Worm (Caenorhabditis elegans) whole organism, young adult: ENCODE data around the gene F13B6.2.

Experiments
- B0019.2 ChIP-seq: fragments of 200-800 bp; sonication (Bioruptor generic); conservative IDR thresholded peaks from 2 replicates; pipeline ENCODE4 v1.3.6; 2022; ENCODE audit warnings: missing genetic modification reagents, missing genetic modification characterization, missing compliant biosample characterization
- B0035.1 ChIP-seq: sonication (generic microtip); optimal IDR thresholded peaks from 2 replicates; lab custom pipeline; 2016; ENCODE audit warnings: missing genetic modification characterization, mild to moderate bottlenecking, missing compliant biosample characterization, missing genotype, missing genetic modification reagents
- C17E4.6 ChIP-seq: fragments of 200-800 bp; sonication (Bioruptor generic); IDR thresholded peaks from 2 replicates; pipeline ENCODE4 v1.3.6; 2022; ENCODE audit warnings: missing genetic modification reagents, missing genetic modification characterization, missing compliant biosample characterization
- F39B2.1 ChIP-seq: fragments of 200-800 bp; sonication (Bioruptor generic); IDR thresholded peaks from 2 replicates; pipeline ENCODE4 v1.3.6; 2022; ENCODE audit warnings: missing genetic modification reagents, missing genetic modification characterization, missing compliant biosample characterization
- F57A8.1 ChIP-seq: fragments of 200-800 bp; sonication (Bioruptor generic); optimal IDR thresholded peaks from 2 replicates; lab custom pipeline; 2018; ENCODE audit warnings: mild to moderate bottlenecking, missing genetic modification characterization, moderate library complexity, missing compliant biosample characterization
- F57C9.4 ChIP-seq: sonication (generic microtip); optimal IDR thresholded peaks from 2 replicates; lab custom pipeline; 2017; ENCODE audit warnings: mild to moderate bottlenecking, missing genetic modification characterization, missing compliant biosample characterization
- K11D2.4 ChIP-seq: fragments of 200-800 bp; sonication (Bioruptor generic); IDR thresholded peaks from 2 replicates; pipeline ENCODE4 v1.3.6; 2022; ENCODE audit warnings: missing genetic modification reagents, missing genetic modification characterization, missing compliant biosample characterization
- ZK185.1 ChIP-seq: sonication (generic microtip); optimal IDR thresholded peaks from 2 replicates; lab custom pipeline; 2016; ENCODE audit warnings: mild to moderate bottlenecking, missing genetic modification characterization, missing compliant biosample characterization; ENCODE audit not compliant: poor library complexity, severe bottlenecking
- aptf-2 ChIP-seq: fragments of 200-800 bp; sonication (Bioruptor generic); conservative IDR thresholded peaks from 2 replicates; pipeline ENCODE4 v1.3.6; 2022; ENCODE audit warnings: missing genetic modification reagents, missing genetic modification characterization, missing compliant biosample characterization
- aptf-3 ChIP-seq: fragments of 200-800 bp; sonication (Bioruptor generic); IDR thresholded peaks from 2 replicates; pipeline ENCODE4 v1.3.6; 2022; ENCODE audit warnings: missing genetic modification characterization, missing compliant biosample characterization
- athp-1 ChIP-seq: sonication (generic microtip); optimal IDR thresholded peaks from 2 replicates; lab custom pipeline; 2017; ENCODE audit warnings: mild to moderate bottlenecking, missing genetic modification characterization, missing compliant biosample characterization
- attf-3 ChIP-seq: fragments of 200-800 bp; sonication (Bioruptor generic); conservative IDR thresholded peaks from 2 replicates; pipeline ENCODE4 v1.3.6; 2022; ENCODE audit warnings: missing genetic modification reagents, missing genetic modification characterization, missing compliant biosample characterization
- bed-2 ChIP-seq: fragments of 200-800 bp; sonication (Bioruptor generic); IDR thresholded peaks from 2 replicates; pipeline ENCODE4 v1.3.6; 2022; ENCODE audit warnings: missing genetic modification reagents, missing genetic modification characterization, missing compliant biosample characterization
- ccch-3 ChIP-seq: fragments of 200-800 bp; sonication (Bioruptor generic); optimal IDR thresholded peaks from 2 replicates; lab custom pipeline; 2018; ENCODE audit warnings: mild to moderate bottlenecking, missing genetic modification characterization, missing compliant biosample characterization
- cebp-2 ChIP-seq: fragments of 200-800 bp; sonication (Bioruptor generic); IDR thresholded peaks from 2 replicates; pipeline ENCODE4 v1.3.6; 2022; ENCODE audit warnings: missing genetic modification characterization, missing compliant biosample characterization
- ceh-58 ChIP-seq: fragments of 200-800 bp; sonication (Bioruptor generic); IDR thresholded peaks from 2 replicates; pipeline ENCODE4 v1.3.6; 2022; ENCODE audit warnings: missing genetic modification characterization, missing compliant biosample characterization
- ceh-79 ChIP-seq: sonication (generic microtip); optimal IDR thresholded peaks from 2 replicates; lab custom pipeline; 2017; ENCODE audit warnings: mild to moderate bottlenecking, missing genetic modification characterization, missing compliant biosample characterization
- ceh-91 ChIP-seq: fragments of 200-800 bp; sonication (Bioruptor generic); IDR thresholded peaks from 2 replicates; pipeline ENCODE4 v1.3.6; 2022; ENCODE audit warnings: missing genetic modification reagents, missing genetic modification characterization, missing compliant biosample characterization
- die-1 ChIP-seq: sonication (generic microtip); optimal IDR thresholded peaks from 2 replicates; lab custom pipeline; 2016; ENCODE audit warnings: missing genotype, mild to moderate bottlenecking, missing genetic modification characterization, missing compliant biosample characterization
- efl-1 ChIP-seq: fragments of 150-350 bp; optimal IDR thresholded peaks from 2 replicates; lab custom pipeline; 2014; ENCODE audit warnings: missing biosample characterization, missing genetic modification reagents, missing genetic modification characterization
- egl-18 ChIP-seq: fragments of 200-800 bp; sonication (Bioruptor generic); IDR thresholded peaks from 2 replicates; pipeline ENCODE4 v1.3.6; 2022; ENCODE audit warnings: missing genetic modification reagents, missing genetic modification characterization, missing compliant biosample characterization
- ets-4 ChIP-seq: fragments of 200-800 bp; sonication (Bioruptor generic); optimal IDR thresholded peaks from 2 replicates; lab custom pipeline; 2018; ENCODE audit warnings: mild to moderate bottlenecking, missing genetic modification characterization, missing compliant biosample characterization
- hmg-20 ChIP-seq: fragments of 200-800 bp; sonication (Bioruptor generic); IDR thresholded peaks from 2 replicates; pipeline ENCODE4 v1.3.6; 2022; ENCODE audit warnings: missing genetic modification reagents, missing genetic modification characterization, missing compliant biosample characterization
- hrde-1 ChIP-seq: sonication (generic microtip); optimal IDR thresholded peaks from 2 replicates; lab custom pipeline; 2016; ENCODE audit warnings: missing genetic modification characterization, mild to moderate bottlenecking, missing compliant biosample characterization, moderate library complexity, missing genotype, missing genetic modification reagents, borderline replicate concordance
- hsf-1 ChIP-seq: fragments of 200-800 bp; sonication (Bioruptor generic); IDR thresholded peaks from 2 replicates; pipeline ENCODE4 v1.3.6; 2022; ENCODE audit warnings: missing genetic modification reagents, missing genetic modification characterization, missing compliant biosample characterization
- lag-1 ChIP-seq: fragments of 200-800 bp; sonication (Bioruptor generic); IDR thresholded peaks from 2 replicates; pipeline ENCODE4 v1.3.6; 2022; ENCODE audit warnings: missing genetic modification reagents, missing genetic modification characterization, missing compliant biosample characterization
- let-607 ChIP-seq, 2 experiments: fragments of 200-800 bp in 1 of 2; sonication (Bioruptor generic) in 1 of 2; sonication (generic microtip) in 1 of 2; optimal IDR thresholded peaks; 2 replicates each; lab custom pipeline; 2016 to 2018; ENCODE audit warnings: mild to moderate bottlenecking in 2 of 2, missing compliant biosample characterization in 2 of 2, missing genetic modification characterization in 2 of 2, moderate library complexity in 2 of 2, missing genotype in 1 of 2
- lsy-27 ChIP-seq: sonication (generic microtip); optimal IDR thresholded peaks from 2 replicates; lab custom pipeline; 2017; ENCODE audit warnings: missing genetic modification characterization, mild to moderate bottlenecking, missing compliant biosample characterization, antibody characterized with exemption, missing genotype, borderline replicate concordance; ENCODE audit not compliant: insufficient read depth
- madf-8 ChIP-seq: fragments of 200-800 bp; sonication (Bioruptor generic); conservative IDR thresholded peaks from 2 replicates; pipeline ENCODE4 v1.3.6; 2022; ENCODE audit warnings: missing genetic modification reagents, missing genetic modification characterization, missing compliant biosample characterization
- mxl-1 ChIP-seq: sonication (generic microtip); optimal IDR thresholded peaks from 2 replicates; lab custom pipeline; 2016; ENCODE audit warnings: missing genetic modification characterization, missing compliant biosample characterization
- nfya-1 ChIP-seq: sonication (generic microtip); optimal IDR thresholded peaks from 2 replicates; lab custom pipeline; 2017; ENCODE audit warnings: antibody characterized with exemption, missing compliant biosample characterization, missing genetic modification characterization, borderline replicate concordance; ENCODE audit not compliant: insufficient read depth
- nfya-2 ChIP-seq: fragments of 200-800 bp; sonication (Bioruptor generic); IDR thresholded peaks from 2 replicates; pipeline ENCODE4 v1.3.6; 2022; ENCODE audit warnings: missing genetic modification reagents, missing genetic modification characterization, missing compliant biosample characterization
- pbrm-1 ChIP-seq: fragments of 200-800 bp; sonication (Bioruptor generic); IDR thresholded peaks from 2 replicates; pipeline ENCODE4 v1.3.6; 2022; ENCODE audit warnings: missing genetic modification reagents, missing genetic modification characterization, missing compliant biosample characterization
- rcor-1 ChIP-seq: fragments of 200-800 bp; sonication (Bioruptor generic); IDR thresholded peaks from 2 replicates; pipeline ENCODE4 v1.3.6; 2022; ENCODE audit warnings: missing genetic modification reagents, missing genetic modification characterization, missing compliant biosample characterization
- repo-1 ChIP-seq: sonication (generic microtip); optimal IDR thresholded peaks from 2 replicates; lab custom pipeline; 2017; ENCODE audit warnings: mild to moderate bottlenecking, missing genetic modification characterization, missing compliant biosample characterization
- somi-1 ChIP-seq: fragments of 200-800 bp; sonication (Bioruptor generic); optimal IDR thresholded peaks from 2 replicates; lab custom pipeline; 2018; ENCODE audit warnings: mild to moderate bottlenecking, missing genetic modification characterization, missing compliant biosample characterization
- sptf-2 ChIP-seq: fragments of 200-800 bp; sonication (Bioruptor generic); optimal IDR thresholded peaks from 2 replicates; lab custom pipeline; 2018; ENCODE audit warnings: mild to moderate bottlenecking, missing genetic modification characterization, missing compliant biosample characterization
- unc-130 ChIP-seq: sonication (generic microtip); optimal IDR thresholded peaks from 2 replicates; lab custom pipeline; 2016; ENCODE audit warnings: missing genetic modification reagents, missing genetic modification characterization, missing compliant biosample characterization
- unc-62 ChIP-seq: fragments of 150-350 bp; optimal IDR thresholded peaks from 2 replicates; lab custom pipeline; 2014; ENCODE audit warnings: missing biosample characterization, missing genetic modification reagents, missing genetic modification characterization
- ztf-25 ChIP-seq: fragments of 200-800 bp; sonication (Bioruptor generic); IDR thresholded peaks from 2 replicates; pipeline ENCODE4 v1.3.6; 2022; ENCODE audit warnings: missing genetic modification reagents, missing genetic modification characterization, missing compliant biosample characterization

Gene F13B6.2

ce11 chrIV:7487554-7488456 lies 27.7 kb upstream of the F13B6.2 start, which contains the start of the genes his-60 and his-59 (continued):
- no peak for TF ChIP-seq F57C9.4
- no peak for TF ChIP-seq nfya-1
- no peak for TF ChIP-seq B0019.2 (GFP tag; lab: Robert Waterston, UW)
- TF ChIP-seq hrde-1 = peak; percentile 97
- peak; percentile 28; the same call in 1 of the 2 replicates for TF ChIP-seq ztf-25 (GFP tag; lab: Robert Waterston, UW)
- TF ChIP-seq madf-8 (GFP tag; lab: Robert Waterston, UW) = no peak; the same call in 1 of the 2 replicates
- TF ChIP-seq ccch-3 (GFP tag; lab: Kevin White, UChicago) = no peak
- TF ChIP-seq unc-130 (GFP tag; lab: Kevin White, UChicago) = peak; percentile 7
- peak; percentile 99 for TF ChIP-seq F39B2.1 (GFP tag; lab: Robert Waterston, UW)
- TF ChIP-seq nfya-2 = no peak
- no peak for TF ChIP-seq efl-1 (GFP tag; lab: Kevin White, UChicago)
- peak; percentile 41 for TF ChIP-seq F57A8.1 (GFP tag; lab: Kevin White, UChicago)
- 0 out of 2 replicates have a peak, but pooled peaks have one; percentile 58 for TF ChIP-seq cebp-2 (GFP tag; lab: Robert Waterston, UW)
- no peak; the same call in 1 of the 2 replicates for TF ChIP-seq rcor-1 (GFP tag; lab: Robert Waterston, UW)
- TF ChIP-seq somi-1 (GFP tag; lab: Kevin White, UChicago) = no peak
- TF ChIP-seq pbrm-1 (GFP tag; lab: Robert Waterston, UW) = peak; percentile 69; the same call in 1 of the 2 replicates
- no peak for TF ChIP-seq sptf-2 (GFP tag; lab: Kevin White, UChicago)
- no peak for TF ChIP-seq unc-62 (GFP tag; lab: Kevin White, UChicago)
- no peak for TF ChIP-seq aptf-3 (GFP tag; lab: Robert Waterston, UW)
- TF ChIP-seq aptf-2 (GFP tag; lab: Robert Waterston, UW) = 0 out of 2 replicates have a peak, but pooled peaks have one; percentile 12
- no peak for TF ChIP-seq let-607 (tag; optimal IDR thresholded peaks at IDR 0.05; lab: Kevin White, UChicago)
- no peak for TF ChIP-seq B0035.1
- no peak for TF ChIP-seq ZK185.1 (tag; lab: Kevin White, UChicago)
- TF ChIP-seq hsf-1 = peak; percentile 13
- TF ChIP-seq ceh-79 (tag; lab: Kevin White, UChicago) = no peak
- peak; percentile 43 for TF ChIP-seq die-1 (tag; lab: Kevin White, UChicago)
- TF ChIP-seq lag-1 = no peak
- no peak for TF ChIP-seq hmg-20 (GFP tag; lab: Robert Waterston, UW)
- TF ChIP-seq attf-3 (GFP tag; lab: Robert Waterston, UW) = 0 out of 2 replicates have a peak, but pooled peaks have one; percentile 7
- TF ChIP-seq egl-18 (GFP tag; lab: Robert Waterston, UW) = no peak
- TF ChIP-seq athp-1 (tag; lab: Kevin White, UChicago) = peak; percentile 48
- no peak; the same call in 1 of the 2 replicates for TF ChIP-seq ceh-91 (GFP tag; lab: Robert Waterston, UW)
- no peak for TF ChIP-seq bed-2 (GFP tag; lab: Robert Waterston, UW)
- TF ChIP-seq lsy-27 (tag; lab: Kevin White, UChicago) = no peak
- no peak for TF ChIP-seq ets-4 (GFP tag; lab: Kevin White, UChicago)
- TF ChIP-seq mxl-1 (tag; lab: Kevin White, UChicago) = no peak
- TF ChIP-seq C17E4.6 (GFP tag; lab: Robert Waterston, UW) = 0 out of 2 replicates have a peak, but pooled peaks have one; percentile 18
- TF ChIP-seq K11D2.4 (GFP tag; lab: Robert Waterston, UW) = no peak
- 0 out of 2 replicates have a peak, but pooled peaks have one; percentile 38 for TF ChIP-seq ceh-58 (GFP tag; lab: Robert Waterston, UW)
- no peak for TF ChIP-seq repo-1 (tag; lab: Kevin White, UChicago)
